Worm (Caenorhabditis elegans): ENCODE measurements around the gene rpl-12.

Gene rpl-12

ce11 chrIV:13238943-13239861, 1.2 kb downstream of the rpl-12 start, which contains the start of gene tag-115 (continued):
- TF ChIP-seq egl-18 (GFP tag; IDR thresholded peaks at IDR 0.05) (no peak), snpc-1.3 (tag; optimal IDR thresholded peaks at IDR 0.05; ENCODE audit: insufficient read depth) (peak; percentile 94), aptf-2 (GFP tag; conservative IDR thresholded peaks at IDR 0.05) (no peak), gei-17 (GFP tag; optimal IDR thresholded peaks at IDR 0.05) (no peak), ets-4 (GFP tag; optimal IDR thresholded peaks at IDR 0.05) (no peak), die-1 (tag; optimal IDR thresholded peaks at IDR 0.05) (peak; percentile 63), K11D2.4 (GFP tag; IDR thresholded peaks at IDR 0.05) (no peak), B0019.2 (GFP tag; conservative IDR thresholded peaks at IDR 0.05) (no peak), C06A6.2 (GFP tag; conservative IDR thresholded peaks at IDR 0.05) (no peak), chd-7 (tag; optimal IDR thresholded peaks at IDR 0.05) (no peak), F49E8.2 (tag; optimal IDR thresholded peaks at IDR 0.05; ENCODE audit: insufficient read depth) (peak; percentile 93), ztf-6 (GFP tag; IDR thresholded peaks at IDR 0.05) (no peak), ztf-18 (tag; optimal IDR thresholded peaks at IDR 0.05) (peak; percentile 16), madf-3 (GFP tag; IDR thresholded peaks at IDR 0.05) (peak; percentile 70), pbrm-1 (GFP tag; IDR thresholded peaks at IDR 0.05) (peak; percentile 73), cebp-2 (GFP tag; IDR thresholded peaks at IDR 0.05) (peak; percentile 91), ceh-58 (GFP tag; IDR thresholded peaks at IDR 0.05) (peak; percentile 36; the same call in 1 of the 2 replicates), hrde-1 (tag; optimal IDR thresholded peaks at IDR 0.05; ENCODE audit: borderline replicate concordance) (peak; percentile 98), B0261.1 (tag; optimal IDR thresholded peaks at IDR 0.05) (peak; percentile 21), hsf-1 (GFP tag; IDR thresholded peaks at IDR 0.05) (peak; percentile 69; the same call in 1 of the 2 replicates), F33H1.4 (GFP tag; IDR thresholded peaks at IDR 0.05) (no peak; the same call in none of the 2 replicates), ekl-4 (GFP tag; IDR thresholded peaks at IDR 0.05) (peak; percentile 70), let-607 (tag; optimal IDR thresholded peaks at IDR 0.05) (peak in 1 of 2 experiments; percentile 69), dox-1 (GFP tag; IDR thresholded peaks at IDR 0.05) (peak; percentile 75), let-526 (GFP tag; IDR thresholded peaks at IDR 0.05) (no peak), lin-40 (tag; optimal IDR thresholded peaks at IDR 0.05) (peak; percentile 20), nfya-1 (tag; optimal IDR thresholded peaks at IDR 0.05; ENCODE audit: borderline replicate concordance, insufficient read depth) (no peak), dpl-1 (GFP tag; optimal IDR thresholded peaks at IDR 0.05) (no peak), lir-1 (GFP tag; conservative IDR thresholded peaks at IDR 0.05) (no peak), F37B4.10 (GFP tag; IDR thresholded peaks at IDR 0.05) (no peak), mel-28 (tag; optimal IDR thresholded peaks at IDR 0.05; ENCODE audit: borderline replicate concordance) (no peak), nfyb-1 (GFP tag; IDR thresholded peaks at IDR 0.05) (peak; percentile 82), sptf-2 (GFP tag; optimal IDR thresholded peaks at IDR 0.05) (no peak), sea-2 (GFP tag; IDR thresholded peaks at IDR 0.05) (no peak), nhr-90 (tag; optimal IDR thresholded peaks at IDR 0.05) (peak; percentile 1), egl-44 (GFP tag; IDR thresholded peaks at IDR 0.05) (no peak), Y95B8A.8 (GFP tag; IDR thresholded peaks at IDR 0.05) (peak; percentile 64), D2030.7 (GFP tag; IDR thresholded peaks at IDR 0.05) (peak; percentile 43; the same call in 1 of the 2 replicates), K12H6.12 (tag; optimal IDR thresholded peaks at IDR 0.05) (no peak), hlh-12 (tag; optimal IDR thresholded peaks at IDR 0.05) (no peak), lin-54 (GFP tag; optimal IDR thresholded peaks at IDR 0.05) (peak; percentile 92), lin-26 (GFP tag; IDR thresholded peaks at IDR 0.05) (peak; percentile 85), sdz-38 (tag; optimal IDR thresholded peaks at IDR 0.05) (no peak), hmg-1.2 (GFP tag; IDR thresholded peaks at IDR 0.05) (peak; percentile 44; the same call in 1 of the 2 replicates), F10E7.11 (tag; optimal IDR thresholded peaks at IDR 0.05) (peak; percentile 19), somi-1 (GFP tag; optimal IDR thresholded peaks at IDR 0.05) (no peak)
